Worm (Caenorhabditis elegans): Measurements from ENCODE around the gene C05G5.2.

C05G5.2 gene

DNA sequence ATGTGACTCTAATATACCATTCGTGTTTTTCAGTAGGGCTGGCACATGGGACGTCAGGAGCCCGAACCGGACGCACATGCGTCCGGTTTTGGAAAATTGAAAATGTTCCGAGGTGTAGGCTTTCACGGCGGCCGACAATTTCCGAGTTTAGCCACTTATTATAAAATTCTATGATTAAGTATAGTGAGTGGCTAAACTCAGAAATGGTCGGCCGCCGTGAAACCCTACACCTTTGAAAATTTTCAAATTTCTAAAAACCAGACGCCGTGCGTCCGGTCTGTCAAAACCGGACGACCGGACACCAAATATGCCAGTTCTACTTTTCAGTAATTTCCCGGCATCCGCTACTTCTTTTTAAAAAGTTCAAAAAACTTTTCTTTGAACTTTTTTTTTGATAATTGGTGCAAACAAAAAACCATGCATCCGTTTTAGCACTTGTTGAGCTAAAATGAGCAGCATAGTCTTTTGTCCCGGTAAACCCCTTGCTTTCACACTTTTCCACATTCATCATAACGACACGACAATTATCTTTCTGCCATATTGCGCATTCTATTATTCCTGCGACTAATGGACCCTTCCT lies 10.6 kb downstream of the C05G5.2 start:
- peak; percentile 31 for TF ChIP-seq nhr-85 (tag)
- TF ChIP-seq unc-86 (tag; optimal IDR thresholded peaks at IDR 0.05): no peak
- TF ChIP-seq lin-39 (tag; optimal IDR thresholded peaks at IDR 0.05): no peak
- TF ChIP-seq unc-98 (GFP tag; IDR thresholded peaks at IDR 0.05): no peak
- no peak for TF ChIP-seq xbp-1 (tag; optimal IDR thresholded peaks at IDR 0.05)
- no peak for TF ChIP-seq snu-23 (GFP tag; optimal IDR thresholded peaks at IDR 0.05)
- TF ChIP-seq snpc-4 (tag; optimal IDR thresholded peaks at IDR 0.05): peak; percentile 14
- no peak for TF ChIP-seq sox-4 (tag; optimal IDR thresholded peaks at IDR 0.05)

DNA sequence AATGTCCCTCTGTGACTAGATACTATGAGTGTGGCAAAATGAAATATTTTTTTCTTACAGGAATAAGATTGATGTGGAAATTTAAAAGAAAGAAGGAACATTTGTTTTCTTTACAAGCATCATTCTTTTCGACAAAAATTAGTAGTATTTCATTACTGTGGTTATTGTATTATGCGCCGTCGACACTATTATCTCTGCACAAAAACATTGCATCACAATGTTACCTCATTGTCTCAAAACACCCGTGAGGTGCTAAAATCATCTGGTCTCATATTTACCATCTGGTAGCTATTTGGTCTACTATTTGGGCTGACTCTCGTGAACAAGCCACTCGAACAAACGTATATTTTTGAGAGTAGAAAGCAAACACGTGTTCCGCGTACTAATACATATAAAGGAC lies 12.4 kb downstream of the C05G5.2 start:
- TF ChIP-seq grh-1 (GFP tag; IDR thresholded peaks at IDR 0.05) (no peak), efl-1 (optimal IDR thresholded peaks at IDR 0.05) (no peak), efl-1 (GFP tag; optimal IDR thresholded peaks at IDR 0.05 in 1 of 2) (no peak), elt-3 (tag; optimal IDR thresholded peaks at IDR 0.05) (no peak), snpc-4 (tag; optimal IDR thresholded peaks at IDR 0.05) (no peak), hlh-4 (tag; optimal IDR thresholded peaks at IDR 0.05) (no peak), irx-1 (tag; optimal IDR thresholded peaks at IDR 0.05) (no peak), C16A3.4 (tag; optimal IDR thresholded peaks at IDR 0.05) (no peak), nhr-12 (tag; optimal IDR thresholded peaks at IDR 0.05) (no peak), fkh-8 (tag; optimal IDR thresholded peaks at IDR 0.05) (no peak), alr-1 (tag; optimal IDR thresholded peaks at IDR 0.05; ENCODE audit: borderline replicate concordance) (no peak), ceh-82 (tag; optimal IDR thresholded peaks at IDR 0.05) (no peak), vab-15 (tag; optimal IDR thresholded peaks at IDR 0.05) (no peak), pax-3 (tag; optimal IDR thresholded peaks at IDR 0.05) (no peak), pqm-1 (tag; optimal IDR thresholded peaks at IDR 0.05) (no peak), unc-130 (tag; optimal IDR thresholded peaks at IDR 0.05) (no peak)

DNA sequence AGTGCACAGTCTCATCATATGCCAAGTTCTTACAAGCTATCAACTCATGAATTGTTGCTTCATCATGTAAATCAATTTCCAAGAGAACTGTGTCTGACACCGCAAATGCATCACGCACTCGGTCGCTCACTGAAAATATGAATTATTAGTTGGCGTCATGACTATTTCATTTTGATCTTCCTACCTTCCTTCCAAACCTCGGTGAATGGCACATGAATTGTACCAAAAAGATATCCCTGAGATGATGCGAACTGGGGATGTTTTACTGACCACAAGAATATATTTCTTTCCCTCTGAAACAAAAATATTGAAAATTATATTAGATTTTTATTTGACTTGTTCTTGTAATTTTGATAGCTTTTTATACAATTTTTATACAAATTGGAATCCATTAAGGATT lies 13.1 kb downstream of the C05G5.2 start:
- TF ChIP-seq C34B4.2 (tag; optimal IDR thresholded peaks at IDR 0.05) (no peak), lsy-2 (tag; optimal IDR thresholded peaks at IDR 0.05) (no peak), hlh-4 (tag; optimal IDR thresholded peaks at IDR 0.05) (no peak), lin-35 (GFP tag; optimal IDR thresholded peaks at IDR 0.05) (no peak), zip-4 (GFP tag; optimal IDR thresholded peaks at IDR 0.05) (no peak), elt-2 (tag; optimal IDR thresholded peaks at IDR 0.05) (no peak), nhr-19 (GFP tag; conservative IDR thresholded peaks at IDR 0.05) (no peak), ceh-88 (GFP tag; IDR thresholded peaks at IDR 0.05) (no peak), fos-1 (tag; optimal IDR thresholded peaks at IDR 0.05) (no peak), rnt-1 (tag; optimal IDR thresholded peaks at IDR 0.05) (no peak), lin-13 (GFP tag; optimal IDR thresholded peaks at IDR 0.05) (no peak), ceh-8 (GFP tag; optimal IDR thresholded peaks at IDR 0.05) (no peak), F16B12.6 (tag; optimal IDR thresholded peaks at IDR 0.05) (no peak), egl-27 (tag; optimal IDR thresholded peaks at IDR 0.05) (no peak), fkh-8 (tag; optimal IDR thresholded peaks at IDR 0.05) (no peak), vab-15 (tag; optimal IDR thresholded peaks at IDR 0.05) (no peak)

DNA sequence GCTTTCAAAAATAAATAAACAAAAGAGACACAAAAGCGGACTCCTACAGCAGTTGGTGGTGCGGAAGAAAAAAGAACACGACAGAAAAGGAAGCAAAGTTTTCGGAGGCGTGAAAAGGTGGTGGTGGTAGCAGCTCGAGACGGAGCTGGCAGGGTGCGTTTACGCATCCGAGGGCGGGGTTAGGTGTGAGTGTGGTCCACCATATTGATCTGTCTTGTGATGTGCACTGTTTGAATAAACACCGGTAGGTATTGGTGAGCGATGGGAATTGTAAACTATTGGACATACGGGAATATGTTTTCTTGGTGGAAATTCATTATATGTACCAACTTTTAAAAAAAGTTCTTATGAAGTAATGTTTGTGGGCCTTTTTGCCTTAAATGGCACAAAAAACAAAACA lies 13.9 kb downstream of the C05G5.2 start, which contains the start of gene C05G5.5:
C05G5.5 (minus strand) TSS at position 101 of the 400 bp plus-strand sequence.
- no peak for TF ChIP-seq xbp-1 (tag; optimal IDR thresholded peaks at IDR 0.05)
- TF ChIP-seq unc-98 (GFP tag; IDR thresholded peaks at IDR 0.05): no peak
- no peak for TF ChIP-seq blmp-1 (tag; optimal IDR thresholded peaks at IDR 0.05)
- no peak for TF ChIP-seq hlh-4 (tag; optimal IDR thresholded peaks at IDR 0.05)
- TF ChIP-seq pag-3 (tag; optimal IDR thresholded peaks at IDR 0.05; ENCODE audit: borderline replicate concordance, insufficient read depth): no peak
- TF ChIP-seq efl-3 (GFP tag; optimal IDR thresholded peaks at IDR 0.05): no peak
- TF ChIP-seq lir-3 (tag; optimal IDR thresholded peaks at IDR 0.05; ENCODE audit: poor library complexity): no peak
- TF ChIP-seq unc-62 (GFP tag; optimal IDR thresholded peaks at IDR 0.05): no peak
- no peak for TF ChIP-seq aha-1 (tag; optimal IDR thresholded peaks at IDR 0.05)
- TF ChIP-seq lin-13 (GFP tag; optimal IDR thresholded peaks at IDR 0.05): no peak
- TF ChIP-seq dpl-1 (GFP tag; optimal IDR thresholded peaks at IDR 0.05): no peak
- no peak for TF ChIP-seq lsy-2 (tag; optimal IDR thresholded peaks at IDR 0.05)
- TF ChIP-seq fkh-4 (tag; optimal IDR thresholded peaks at IDR 0.05; ENCODE audit: borderline replicate concordance): no peak
- no peak for TF ChIP-seq mef-2 (tag; optimal IDR thresholded peaks at IDR 0.05)
- TF ChIP-seq zip-4 (GFP tag; optimal IDR thresholded peaks at IDR 0.05): no peak
- TF ChIP-seq isw-1 (GFP tag; IDR thresholded peaks at IDR 0.05): no peak
- no peak for TF ChIP-seq skn-1 (tag; optimal IDR thresholded peaks at IDR 0.05)
- TF ChIP-seq snpc-4 (tag; optimal IDR thresholded peaks at IDR 0.05): no peak
- TF ChIP-seq mep-1 (tag; optimal IDR thresholded peaks at IDR 0.05): no peak
- no peak for TF ChIP-seq sptf-1 (tag; optimal IDR thresholded peaks at IDR 0.05)
